Worm (Caenorhabditis elegans) whole organism, young adult: Measurements from ENCODE around the gene W04E12.5.
A peak's percentile ranks its signal among the peaks of the same experiment; 100 is the strongest.
"Not testable (repeated sequence)": the region's sequence is repeated elsewhere in the genome, so short reads cannot be mapped to it uniquely, and the experiment has no call there.

Experiments
- B0261.1 ChIP-seq: sonication (generic microtip); optimal IDR thresholded peaks from 2 replicates; lab custom pipeline; 2016; ENCODE audit warnings: mild to moderate bottlenecking, missing genetic modification characterization, moderate library complexity, missing compliant biosample characterization
- C17E4.6 ChIP-seq: fragments of 200-800 bp; sonication (Bioruptor generic); IDR thresholded peaks from 2 replicates; pipeline ENCODE4 v1.3.6; 2022; ENCODE audit warnings: missing genetic modification reagents, missing genetic modification characterization, missing compliant biosample characterization
- F10E7.11 ChIP-seq: sonication (generic microtip); optimal IDR thresholded peaks from 2 replicates; lab custom pipeline; 2017; ENCODE audit warnings: mild to moderate bottlenecking, missing genetic modification characterization, moderate library complexity, missing compliant biosample characterization
- F49E8.2 ChIP-seq: sonication (generic microtip); optimal IDR thresholded peaks from 3 replicates; lab custom pipeline; 2017; ENCODE audit warnings: missing genetic modification characterization, mild to moderate bottlenecking, missing compliant biosample characterization, antibody characterized with exemption, moderate library complexity; ENCODE audit not compliant: insufficient read depth
- K11D2.4 ChIP-seq: fragments of 200-800 bp; sonication (Bioruptor generic); IDR thresholded peaks from 2 replicates; pipeline ENCODE4 v1.3.6; 2022; ENCODE audit warnings: missing genetic modification reagents, missing genetic modification characterization, missing compliant biosample characterization
- Y53F4B.3 ChIP-seq: fragments of 200-800 bp; sonication (Bioruptor generic); IDR thresholded peaks from 2 replicates; pipeline ENCODE4 v1.3.6; 2022; ENCODE audit warnings: missing genetic modification reagents, missing genetic modification characterization, missing compliant biosample characterization
- akir-1 ChIP-seq: fragments of 200-800 bp; sonication (Bioruptor generic); optimal IDR thresholded peaks from 2 replicates; lab custom pipeline; 2018; ENCODE audit warnings: mild to moderate bottlenecking, missing genetic modification characterization, moderate library complexity, missing compliant biosample characterization
- ama-1 ChIP-seq, 3 experiments: fragments of 150-350 bp in 1 of 3; sonication (generic microtip) in 2 of 3; optimal IDR thresholded peaks; 2 replicates each; lab custom pipeline; 2014 to 2018; ENCODE audit warnings: missing biosample characterization in 2 of 3, missing genetic modification characterization in 2 of 3, missing genetic modification reagents in 2 of 3
- atf-7 ChIP-seq: sonication (generic microtip); optimal IDR thresholded peaks from 2 replicates; lab custom pipeline; 2017; ENCODE audit warnings: mild to moderate bottlenecking, missing genetic modification characterization, missing compliant biosample characterization
- cebp-2 ChIP-seq: fragments of 200-800 bp; sonication (Bioruptor generic); IDR thresholded peaks from 2 replicates; pipeline ENCODE4 v1.3.6; 2022; ENCODE audit warnings: missing genetic modification characterization, missing compliant biosample characterization
- ceh-58 ChIP-seq: fragments of 200-800 bp; sonication (Bioruptor generic); IDR thresholded peaks from 2 replicates; pipeline ENCODE4 v1.3.6; 2022; ENCODE audit warnings: missing genetic modification characterization, missing compliant biosample characterization
- ceh-91 ChIP-seq: fragments of 200-800 bp; sonication (Bioruptor generic); IDR thresholded peaks from 2 replicates; pipeline ENCODE4 v1.3.6; 2022; ENCODE audit warnings: missing genetic modification reagents, missing genetic modification characterization, missing compliant biosample characterization
- egl-44 ChIP-seq: fragments of 200-800 bp; sonication (Bioruptor generic); IDR thresholded peaks from 2 replicates; pipeline ENCODE4 v1.3.6; 2022; ENCODE audit warnings: missing genetic modification reagents, missing genetic modification characterization, missing compliant biosample characterization
- ets-4 ChIP-seq: fragments of 200-800 bp; sonication (Bioruptor generic); optimal IDR thresholded peaks from 2 replicates; lab custom pipeline; 2018; ENCODE audit warnings: mild to moderate bottlenecking, missing genetic modification characterization, missing compliant biosample characterization
- hsf-1 ChIP-seq: fragments of 200-800 bp; sonication (Bioruptor generic); IDR thresholded peaks from 2 replicates; pipeline ENCODE4 v1.3.6; 2022; ENCODE audit warnings: missing genetic modification reagents, missing genetic modification characterization, missing compliant biosample characterization
- lag-1 ChIP-seq: fragments of 200-800 bp; sonication (Bioruptor generic); IDR thresholded peaks from 2 replicates; pipeline ENCODE4 v1.3.6; 2022; ENCODE audit warnings: missing genetic modification reagents, missing genetic modification characterization, missing compliant biosample characterization
- let-607 ChIP-seq, 2 experiments: fragments of 200-800 bp in 1 of 2; sonication (Bioruptor generic) in 1 of 2; sonication (generic microtip) in 1 of 2; optimal IDR thresholded peaks; 2 replicates each; lab custom pipeline; 2016 to 2018; ENCODE audit warnings: mild to moderate bottlenecking in 2 of 2, missing compliant biosample characterization in 2 of 2, missing genetic modification characterization in 2 of 2, moderate library complexity in 2 of 2, missing genotype in 1 of 2
- lin-35 ChIP-seq, 3 experiments: fragments of 150-350 bp in 2 of 3; sonication (generic microtip) in 1 of 3; optimal IDR thresholded peaks; 2 replicates each; lab custom pipeline; 2014 to 2018; ENCODE audit warnings: missing biosample characterization in 3 of 3, missing genetic modification characterization in 3 of 3, missing genetic modification reagents in 3 of 3
- madf-8 ChIP-seq: fragments of 200-800 bp; sonication (Bioruptor generic); conservative IDR thresholded peaks from 2 replicates; pipeline ENCODE4 v1.3.6; 2022; ENCODE audit warnings: missing genetic modification reagents, missing genetic modification characterization, missing compliant biosample characterization
- nfyb-1 ChIP-seq: fragments of 200-800 bp; sonication (Bioruptor generic); IDR thresholded peaks from 2 replicates; pipeline ENCODE4 v1.3.6; 2022; ENCODE audit warnings: missing genetic modification reagents, missing genetic modification characterization, missing compliant biosample characterization
- nhr-27 ChIP-seq: fragments of 200-800 bp; sonication (Bioruptor generic); optimal IDR thresholded peaks from 2 replicates; lab custom pipeline; 2018; ENCODE audit warnings: mild to moderate bottlenecking, missing genetic modification characterization, moderate library complexity, missing compliant biosample characterization
- nhr-80 ChIP-seq: sonication (generic microtip); optimal IDR thresholded peaks from 2 replicates; lab custom pipeline; 2016; ENCODE audit warnings: missing genetic modification characterization, missing compliant biosample characterization
- nhr-90 ChIP-seq: sonication (generic microtip); optimal IDR thresholded peaks from 2 replicates; lab custom pipeline; 2016; ENCODE audit warnings: missing genotype, mild to moderate bottlenecking, missing genetic modification characterization, missing compliant biosample characterization
- pha-4 ChIP-seq: fragments of 150-350 bp; sonication (generic microtip); optimal IDR thresholded peaks from 2 replicates; lab custom pipeline; 2014; ENCODE audit warnings: missing biosample characterization, missing genetic modification reagents, missing genetic modification characterization
- rcor-1 ChIP-seq: fragments of 200-800 bp; sonication (Bioruptor generic); IDR thresholded peaks from 2 replicates; pipeline ENCODE4 v1.3.6; 2022; ENCODE audit warnings: missing genetic modification reagents, missing genetic modification characterization, missing compliant biosample characterization
- rpc-1 ChIP-seq, 2 experiments: fragments of 150-350 bp in 1 of 2; sonication (generic microtip) in 1 of 2; optimal IDR thresholded peaks; 2 replicates each; lab custom pipeline; 2014 to 2018; ENCODE audit warnings: missing biosample characterization in 1 of 2, missing genetic modification characterization in 1 of 2, missing genetic modification reagents in 1 of 2, missing genotype in 1 of 2
- tbx-9 ChIP-seq: sonication (generic microtip); optimal IDR thresholded peaks from 2 replicates; lab custom pipeline; 2016; ENCODE audit warnings: borderline replicate concordance, missing genetic modification characterization, inconsistent platforms, missing compliant biosample characterization
- xnd-1 ChIP-seq: sonication (generic microtip); optimal IDR thresholded peaks from 2 replicates; lab custom pipeline; 2016; ENCODE audit warnings: missing genotype, missing genetic modification reagents, missing genetic modification characterization, missing compliant biosample characterization
- ztf-25 ChIP-seq: fragments of 200-800 bp; sonication (Bioruptor generic); IDR thresholded peaks from 2 replicates; pipeline ENCODE4 v1.3.6; 2022; ENCODE audit warnings: missing genetic modification reagents, missing genetic modification characterization, missing compliant biosample characterization
- ztf-6 ChIP-seq: fragments of 200-800 bp; sonication (Bioruptor generic); IDR thresholded peaks from 2 replicates; pipeline ENCODE4 v1.3.6; 2022; ENCODE audit warnings: missing genetic modification reagents, missing genetic modification characterization, missing compliant biosample characterization

The W04E12.5 gene

ce11 chrV:19710514-19710913, 35.4 kb upstream of the W04E12.5 start, which contains the start of gene Y43F8C.15:
Gene Y43F8C.15, minus strand, starts transcription at chrV:19710614.
- not testable (repeated sequence) for TF ChIP-seq lag-1 (GFP tag; lab: Robert Waterston, UW); nfyb-1 (GFP tag; lab: Robert Waterston, UW); F49E8.2 (tag; lab: Kevin White, UChicago)

DNA sequence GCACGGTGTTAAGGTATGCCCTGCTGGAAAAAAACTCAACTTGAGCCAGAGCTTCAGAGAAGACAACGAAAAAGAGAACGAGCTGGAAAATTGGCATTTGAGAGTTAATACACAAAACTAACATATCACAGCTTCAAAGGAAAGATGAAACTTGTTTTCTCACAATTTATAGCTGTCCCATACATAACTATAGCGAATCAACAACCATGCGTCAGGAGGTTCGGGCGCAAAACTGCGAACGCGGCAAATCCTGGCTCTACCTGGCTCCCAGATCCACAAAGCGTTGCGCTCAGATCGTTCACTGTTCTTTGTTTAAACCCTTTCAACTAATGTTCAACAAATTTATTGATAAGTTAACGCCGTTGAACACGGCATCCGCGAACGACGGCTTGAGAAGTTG, 34.3 kb upstream of the W04E12.5 start, which contains the start of gene Y43F8C.23:
TSS of gene Y43F8C.23 (minus strand) at position 101 of the 400 bp plus-strand sequence.
- TF ChIP-seq ztf-25; ama-1 (optimal IDR thresholded peaks at IDR 0.05; lab: Kevin White, UChicago); ama-1 (GFP tag; optimal IDR thresholded peaks at IDR 0.05; lab: Kevin White, UChicago); atf-7 (tag; lab: Kevin White, UChicago): not testable (repeated sequence)

ce11 chrV:19715419-19715818, 30.5 kb upstream of the W04E12.5 start, which contains the start of gene Y43F8C.16:
Gene Y43F8C.16, minus strand, starts transcription at chrV:19715519.
- TF ChIP-seq B0261.1 (no peak), ets-4 (GFP tag; lab: Kevin White, UChicago) (no peak), rpc-1 (optimal IDR thresholded peaks at IDR 0.05; lab: Kevin White, UChicago) (no peak), rpc-1 (tag; optimal IDR thresholded peaks at IDR 0.05; lab: Kevin White, UChicago) (no peak), let-607 (tag; optimal IDR thresholded peaks at IDR 0.05; lab: Kevin White, UChicago) (no peak), F10E7.11 (tag; lab: Kevin White, UChicago) (no peak), akir-1 (GFP tag; lab: Kevin White, UChicago) (no peak), ceh-58 (GFP tag; lab: Robert Waterston, UW) (no peak), ztf-6 (GFP tag; lab: Robert Waterston, UW) (no peak), C17E4.6 (GFP tag; lab: Robert Waterston, UW) (no peak), madf-8 (GFP tag; lab: Robert Waterston, UW) (no peak), lin-35 (GFP tag; optimal IDR thresholded peaks at IDR 0.05; lab: Kevin White, UChicago) (no peak), hsf-1 (no peak), rcor-1 (GFP tag; lab: Robert Waterston, UW) (no peak), tbx-9 (tag; lab: Kevin White, UChicago) (no peak), Y53F4B.3 (no peak), ceh-91 (no peak), egl-44 (GFP tag; lab: Robert Waterston, UW) (no peak)

DNA sequence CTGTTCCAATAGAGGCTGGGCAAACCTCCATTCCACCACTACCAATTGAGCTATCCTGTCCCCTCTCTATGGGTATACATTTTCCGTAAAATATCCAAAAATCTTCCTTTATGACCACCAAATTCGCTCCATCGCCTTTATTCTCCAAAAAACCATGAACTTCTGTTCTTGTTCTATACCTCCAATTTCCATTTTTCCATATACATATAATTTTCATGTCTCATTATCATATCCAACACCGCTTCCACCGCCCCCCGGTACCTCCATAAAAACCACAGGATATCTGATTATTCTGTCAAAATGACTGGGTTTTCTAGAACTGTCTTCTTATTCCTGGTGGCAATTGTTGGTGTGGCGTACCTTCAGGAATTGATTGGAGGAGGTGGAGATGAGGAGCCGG, 30.1 kb upstream of the W04E12.5 start, which contains the start of gene Y43F8C.17:
TSS of gene Y43F8C.17 (plus strand) at position 301 of the 400 bp plus-strand sequence.
- TF ChIP-seq pha-4 (tag; lab: Kevin White, UChicago) (no peak), cebp-2 (GFP tag; lab: Robert Waterston, UW) (0 out of 2 replicates have a peak, but pooled peaks have one; percentile 43)

DNA sequence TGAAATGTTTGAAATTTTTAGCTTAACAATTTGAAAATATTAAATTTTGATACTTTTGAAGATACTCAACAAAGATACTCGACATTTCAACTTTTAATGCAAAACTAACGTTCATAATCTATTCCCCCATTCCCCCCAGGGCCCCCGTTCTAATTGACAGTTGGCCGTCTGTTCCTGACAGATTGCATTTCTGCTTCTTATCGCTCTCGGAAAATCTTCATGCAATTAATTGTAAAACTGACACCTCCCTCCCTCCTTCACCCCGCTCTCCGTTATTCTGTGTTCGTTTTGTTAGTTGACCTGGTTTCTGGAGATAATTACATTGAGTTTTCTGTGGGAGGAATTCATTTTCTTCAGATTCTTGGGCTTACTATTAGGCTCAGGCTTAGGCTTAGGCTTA, 28.0 kb upstream of the W04E12.5 start:
- TF ChIP-seq nhr-80 (peak; percentile 23), K11D2.4 (GFP tag; lab: Robert Waterston, UW) (no peak), nhr-27 (tag; lab: Kevin White, UChicago) (no peak), xnd-1 (tag; lab: Kevin White, UChicago) (no peak), nhr-90 (tag; lab: Kevin White, UChicago) (no peak)
